Worm (Caenorhabditis elegans): ENCODE results near the gene srg-45.
A peak's percentile ranks its signal among the peaks of the same experiment; 100 is the strongest.

Gene srg-45

ce11 chrV:12343419-12343969 is 36.2 kb downstream of the srg-45 start, which contains the start of gene tomm-20 (continued):
- TF ChIP-seq nhr-27 (tag; optimal IDR thresholded peaks at IDR 0.05), result no peak
- TF ChIP-seq ceh-100 (GFP tag; IDR thresholded peaks at IDR 0.05), result peak; percentile 81
- peak; percentile 47 for TF ChIP-seq snpc-4 (GFP tag; optimal IDR thresholded peaks at IDR 0.05)
- TF ChIP-seq snpc-4 (tag; optimal IDR thresholded peaks at IDR 0.05), result peak; percentile 77 to 85 (median 78)
- TF ChIP-seq pbrm-1 (GFP tag; IDR thresholded peaks at IDR 0.05), result peak; percentile 92
- peak; percentile 93 for TF ChIP-seq lin-40 (tag; optimal IDR thresholded peaks at IDR 0.05)
- TF ChIP-seq madf-8 (GFP tag; conservative IDR thresholded peaks at IDR 0.05), result peak; percentile 65
- peak; percentile 39 for TF ChIP-seq K12H6.12 (tag; optimal IDR thresholded peaks at IDR 0.05)
- peak; percentile 80 for TF ChIP-seq snpc-3.4 (tag; optimal IDR thresholded peaks at IDR 0.05)
- TF ChIP-seq madf-6 (GFP tag; IDR thresholded peaks at IDR 0.05), result peak; percentile 86
- peak; percentile 31 for TF ChIP-seq B0261.1 (tag; optimal IDR thresholded peaks at IDR 0.05)
- peak; percentile 77 for TF ChIP-seq lir-1 (GFP tag; conservative IDR thresholded peaks at IDR 0.05)
- TF ChIP-seq tbx-9 (tag; optimal IDR thresholded peaks at IDR 0.05; ENCODE audit: borderline replicate concordance), result no peak
- TF ChIP-seq mxl-1 (tag; optimal IDR thresholded peaks at IDR 0.05), result no peak
- peak; percentile 74 for TF ChIP-seq hmg-1.2 (GFP tag; IDR thresholded peaks at IDR 0.05)
- TF ChIP-seq cebp-2 (GFP tag; IDR thresholded peaks at IDR 0.05), result no peak
- no peak for TF ChIP-seq rec-8 (tag; optimal IDR thresholded peaks at IDR 0.05)
- TF ChIP-seq T26A5.8 (tag; optimal IDR thresholded peaks at IDR 0.05), result no peak
- no peak for TF ChIP-seq T07F8.4 (tag; optimal IDR thresholded peaks at IDR 0.05)
- TF ChIP-seq mes-4 (tag; optimal IDR thresholded peaks at IDR 0.05), result no peak
- TF ChIP-seq attf-6 (GFP tag; IDR thresholded peaks at IDR 0.05), result no peak
- no peak for TF ChIP-seq cebp-1 (GFP tag; IDR thresholded peaks at IDR 0.05)
- TF ChIP-seq cebp-1 (tag; optimal IDR thresholded peaks at IDR 0.05), result peak; percentile 85
- no peak for TF ChIP-seq ccch-3 (GFP tag; optimal IDR thresholded peaks at IDR 0.05)
- TF ChIP-seq dox-1 (GFP tag; IDR thresholded peaks at IDR 0.05), result peak; percentile 79
- TF ChIP-seq hlh-26 (GFP tag; conservative IDR thresholded peaks at IDR 0.05), result no peak
- TF ChIP-seq lsl-1 (GFP tag; optimal IDR thresholded peaks at IDR 0.05), result peak; percentile 75
- TF ChIP-seq ceh-27 (GFP tag; optimal IDR thresholded peaks at IDR 0.05), result peak; percentile 71
- TF ChIP-seq sdz-38 (tag; optimal IDR thresholded peaks at IDR 0.05), result no peak
- TF ChIP-seq Y79H2A.3 (GFP tag; conservative IDR thresholded peaks at IDR 0.05), result no peak
- TF ChIP-seq nhr-90 (tag; optimal IDR thresholded peaks at IDR 0.05), result no peak
- no peak for TF ChIP-seq nhr-179 (tag; optimal IDR thresholded peaks at IDR 0.05)
- peak; percentile 73 for TF ChIP-seq F33H1.4 (GFP tag; IDR thresholded peaks at IDR 0.05)
- TF ChIP-seq F57C9.4 (tag; optimal IDR thresholded peaks at IDR 0.05), result no peak
- TF ChIP-seq hmg-20 (GFP tag; IDR thresholded peaks at IDR 0.05), result peak; percentile 77; the same call in 1 of the 2 replicates
- peak; percentile 52 for TF ChIP-seq die-1 (tag; optimal IDR thresholded peaks at IDR 0.05)
- no peak for TF ChIP-seq ceh-79 (tag; optimal IDR thresholded peaks at IDR 0.05)
- no peak for TF ChIP-seq chd-7 (tag; optimal IDR thresholded peaks at IDR 0.05)
- TF ChIP-seq K11D2.4 (GFP tag; IDR thresholded peaks at IDR 0.05), result peak; percentile 90
- TF ChIP-seq attf-3 (GFP tag; conservative IDR thresholded peaks at IDR 0.05), result peak; percentile 87
- no peak for TF ChIP-seq ets-4 (GFP tag; optimal IDR thresholded peaks at IDR 0.05)
- TF ChIP-seq ztf-6 (GFP tag; IDR thresholded peaks at IDR 0.05), result 0 out of 2 replicates have a peak, but pooled peaks have one; percentile 19
- TF ChIP-seq ztf-18 (tag; optimal IDR thresholded peaks at IDR 0.05), result peak; percentile 99
- no peak for TF ChIP-seq lin-26 (GFP tag; IDR thresholded peaks at IDR 0.05)
- TF ChIP-seq unc-62 (GFP tag; optimal IDR thresholded peaks at IDR 0.05), result no peak
- TF ChIP-seq snpc-1.1 (tag; optimal IDR thresholded peaks at IDR 0.05; ENCODE audit: insufficient read depth), result peak; percentile 40
- TF ChIP-seq F49E8.2 (tag; optimal IDR thresholded peaks at IDR 0.05; ENCODE audit: insufficient read depth), result peak; percentile 56
- no peak for TF ChIP-seq akir-1 (GFP tag; optimal IDR thresholded peaks at IDR 0.05)

Data from whole organism, young adult.